Worm (Caenorhabditis elegans) whole organism, young adult: Measurements from ENCODE around the gene nol-10.
A peak's percentile ranks its signal among the peaks of the same experiment; 100 is the strongest.

ENCODE experiments used
- B0019.2 ChIP-seq: fragments of 200-800 bp; sonication (Bioruptor generic); conservative IDR thresholded peaks from 2 replicates; pipeline ENCODE4 v1.3.6; 2022; ENCODE audit warnings: missing genetic modification reagents, missing genetic modification characterization, missing compliant biosample characterization
- B0261.1 ChIP-seq: sonication (generic microtip); optimal IDR thresholded peaks from 2 replicates; lab custom pipeline; 2016; ENCODE audit warnings: mild to moderate bottlenecking, missing genetic modification characterization, moderate library complexity, missing compliant biosample characterization
- C06A6.2 ChIP-seq: fragments of 200-800 bp; sonication (Bioruptor generic); conservative IDR thresholded peaks from 2 replicates; pipeline ENCODE4 v1.3.6; 2022; ENCODE audit warnings: missing genetic modification characterization, missing compliant biosample characterization
- F23B12.7 ChIP-seq: sonication (generic microtip); optimal IDR thresholded peaks from 2 replicates; lab custom pipeline; 2017; ENCODE audit warnings: missing genetic modification characterization, mild to moderate bottlenecking, missing compliant biosample characterization, antibody characterized with exemption, moderate library complexity; ENCODE audit not compliant: insufficient read depth
- F52B5.7 ChIP-seq: sonication (generic microtip); optimal IDR thresholded peaks from 2 replicates; lab custom pipeline; 2016; ENCODE audit warnings: mild to moderate bottlenecking, missing genetic modification characterization, missing compliant biosample characterization
- Y53G8AR.9 ChIP-seq: fragments of 200-800 bp; sonication (Bioruptor generic); conservative IDR thresholded peaks from 2 replicates; pipeline ENCODE4 v1.3.6; 2022; ENCODE audit warnings: missing genetic modification reagents, missing genetic modification characterization, missing compliant biosample characterization
- Y67H2A.10 ChIP-seq: fragments of 200-800 bp; sonication (Bioruptor generic); conservative IDR thresholded peaks from 2 replicates; pipeline ENCODE4 v1.3.6; 2022; ENCODE audit warnings: missing genetic modification reagents, missing genetic modification characterization, missing compliant biosample characterization
- akir-1 ChIP-seq: fragments of 200-800 bp; sonication (Bioruptor generic); optimal IDR thresholded peaks from 2 replicates; lab custom pipeline; 2018; ENCODE audit warnings: mild to moderate bottlenecking, missing genetic modification characterization, moderate library complexity, missing compliant biosample characterization
- ama-1 ChIP-seq, 3 experiments: fragments of 150-350 bp in 1 of 3; sonication (generic microtip) in 2 of 3; optimal IDR thresholded peaks; 2 replicates each; lab custom pipeline; 2014 to 2018; ENCODE audit warnings: missing biosample characterization in 2 of 3, missing genetic modification characterization in 2 of 3, missing genetic modification reagents in 2 of 3
- athp-1 ChIP-seq: sonication (generic microtip); optimal IDR thresholded peaks from 2 replicates; lab custom pipeline; 2017; ENCODE audit warnings: mild to moderate bottlenecking, missing genetic modification characterization, missing compliant biosample characterization
- bed-2 ChIP-seq: fragments of 200-800 bp; sonication (Bioruptor generic); IDR thresholded peaks from 2 replicates; pipeline ENCODE4 v1.3.6; 2022; ENCODE audit warnings: missing genetic modification reagents, missing genetic modification characterization, missing compliant biosample characterization
- cebp-2 ChIP-seq: fragments of 200-800 bp; sonication (Bioruptor generic); IDR thresholded peaks from 2 replicates; pipeline ENCODE4 v1.3.6; 2022; ENCODE audit warnings: missing genetic modification characterization, missing compliant biosample characterization
- ceh-27 ChIP-seq: fragments of 200-800 bp; sonication (Bioruptor generic); optimal IDR thresholded peaks from 2 replicates; lab custom pipeline; 2018; ENCODE audit warnings: mild to moderate bottlenecking, missing genetic modification characterization, moderate library complexity, missing compliant biosample characterization
- ceh-79 ChIP-seq: sonication (generic microtip); optimal IDR thresholded peaks from 2 replicates; lab custom pipeline; 2017; ENCODE audit warnings: mild to moderate bottlenecking, missing genetic modification characterization, missing compliant biosample characterization
- die-1 ChIP-seq: sonication (generic microtip); optimal IDR thresholded peaks from 2 replicates; lab custom pipeline; 2016; ENCODE audit warnings: missing genotype, mild to moderate bottlenecking, missing genetic modification characterization, missing compliant biosample characterization
- ekl-4 ChIP-seq: fragments of 200-800 bp; sonication (Bioruptor generic); IDR thresholded peaks from 2 replicates; pipeline ENCODE4 v1.3.6; 2022; ENCODE audit warnings: missing genetic modification reagents, missing genetic modification characterization, missing compliant biosample characterization
- fkh-3 ChIP-seq: sonication (generic microtip); optimal IDR thresholded peaks from 2 replicates; lab custom pipeline; 2016; ENCODE audit warnings: mild to moderate bottlenecking, missing genetic modification characterization, missing compliant biosample characterization
- gei-17 ChIP-seq: fragments of 200-800 bp; sonication (Bioruptor generic); optimal IDR thresholded peaks from 2 replicates; lab custom pipeline; 2018; ENCODE audit warnings: mild to moderate bottlenecking, missing genetic modification characterization, missing compliant biosample characterization
- hlh-12 ChIP-seq: sonication (generic microtip); optimal IDR thresholded peaks from 2 replicates; lab custom pipeline; 2016; ENCODE audit warnings: missing genetic modification characterization, missing compliant biosample characterization
- hmg-1.2 ChIP-seq: fragments of 200-800 bp; sonication (Bioruptor generic); IDR thresholded peaks from 2 replicates; pipeline ENCODE4 v1.3.6; 2022; ENCODE audit warnings: missing genetic modification reagents, missing genetic modification characterization, missing compliant biosample characterization
- hmg-20 ChIP-seq: fragments of 200-800 bp; sonication (Bioruptor generic); IDR thresholded peaks from 2 replicates; pipeline ENCODE4 v1.3.6; 2022; ENCODE audit warnings: missing genetic modification reagents, missing genetic modification characterization, missing compliant biosample characterization
- let-526 ChIP-seq: fragments of 200-800 bp; sonication (Bioruptor generic); IDR thresholded peaks from 2 replicates; pipeline ENCODE4 v1.3.6; 2022; ENCODE audit warnings: missing genetic modification reagents, missing genetic modification characterization, missing compliant biosample characterization
- let-607 ChIP-seq, 2 experiments: fragments of 200-800 bp in 1 of 2; sonication (Bioruptor generic) in 1 of 2; sonication (generic microtip) in 1 of 2; optimal IDR thresholded peaks; 2 replicates each; lab custom pipeline; 2016 to 2018; ENCODE audit warnings: mild to moderate bottlenecking in 2 of 2, missing compliant biosample characterization in 2 of 2, missing genetic modification characterization in 2 of 2, moderate library complexity in 2 of 2, missing genotype in 1 of 2
- lin-35 ChIP-seq, 3 experiments: fragments of 150-350 bp in 2 of 3; sonication (generic microtip) in 1 of 3; optimal IDR thresholded peaks; 2 replicates each; lab custom pipeline; 2014 to 2018; ENCODE audit warnings: missing biosample characterization in 3 of 3, missing genetic modification characterization in 3 of 3, missing genetic modification reagents in 3 of 3
- lin-40 ChIP-seq: sonication (generic microtip); optimal IDR thresholded peaks from 2 replicates; lab custom pipeline; 2016; ENCODE audit warnings: missing genetic modification characterization, mild to moderate bottlenecking, missing compliant biosample characterization, missing genotype, missing genetic modification reagents
- madf-3 ChIP-seq: fragments of 200-800 bp; sonication (Bioruptor generic); IDR thresholded peaks from 2 replicates; pipeline ENCODE4 v1.3.6; 2022; ENCODE audit warnings: missing genetic modification reagents, missing genetic modification characterization, missing compliant biosample characterization
- mes-4 ChIP-seq: sonication (generic microtip); optimal IDR thresholded peaks from 2 replicates; lab custom pipeline; 2016; ENCODE audit warnings: missing genotype, missing genetic modification characterization, missing compliant biosample characterization
- nfyb-1 ChIP-seq: fragments of 200-800 bp; sonication (Bioruptor generic); IDR thresholded peaks from 2 replicates; pipeline ENCODE4 v1.3.6; 2022; ENCODE audit warnings: missing genetic modification reagents, missing genetic modification characterization, missing compliant biosample characterization
- pbrm-1 ChIP-seq: fragments of 200-800 bp; sonication (Bioruptor generic); IDR thresholded peaks from 2 replicates; pipeline ENCODE4 v1.3.6; 2022; ENCODE audit warnings: missing genetic modification reagents, missing genetic modification characterization, missing compliant biosample characterization
- snpc-1.1 ChIP-seq: sonication (generic microtip); optimal IDR thresholded peaks from 2 replicates; lab custom pipeline; 2017; ENCODE audit warnings: missing genetic modification characterization, mild to moderate bottlenecking, missing compliant biosample characterization, antibody characterized with exemption, moderate library complexity, missing genotype, missing genetic modification reagents; ENCODE audit not compliant: insufficient read depth
- snpc-4 ChIP-seq, 5 experiments: fragments of 150-350 bp in 1 of 5; sonication (generic microtip) in 4 of 5; optimal IDR thresholded peaks; 2 replicates each; lab custom pipeline; 2014 to 2018; ENCODE audit warnings: missing genetic modification characterization in 5 of 5, missing biosample characterization in 3 of 5, antibody characterized with exemption in 2 of 5, mild to moderate bottlenecking in 2 of 5, missing compliant biosample characterization in 2 of 5, missing genotype in 2 of 5, moderate library complexity in 2 of 5, missing genetic modification reagents in 1 of 5
- somi-1 ChIP-seq: fragments of 200-800 bp; sonication (Bioruptor generic); optimal IDR thresholded peaks from 2 replicates; lab custom pipeline; 2018; ENCODE audit warnings: mild to moderate bottlenecking, missing genetic modification characterization, missing compliant biosample characterization
- unc-130 ChIP-seq: sonication (generic microtip); optimal IDR thresholded peaks from 2 replicates; lab custom pipeline; 2016; ENCODE audit warnings: missing genetic modification reagents, missing genetic modification characterization, missing compliant biosample characterization
- unc-62 ChIP-seq: fragments of 150-350 bp; optimal IDR thresholded peaks from 2 replicates; lab custom pipeline; 2014; ENCODE audit warnings: missing biosample characterization, missing genetic modification reagents, missing genetic modification characterization
- xnd-1 ChIP-seq: sonication (generic microtip); optimal IDR thresholded peaks from 2 replicates; lab custom pipeline; 2016; ENCODE audit warnings: missing genotype, missing genetic modification reagents, missing genetic modification characterization, missing compliant biosample characterization
- zim-3 ChIP-seq: sonication (generic microtip); optimal IDR thresholded peaks from 2 replicates; lab custom pipeline; 2017; ENCODE audit warnings: mild to moderate bottlenecking, missing genetic modification characterization, moderate library complexity, missing compliant biosample characterization
- ztf-18 ChIP-seq: sonication (generic microtip); optimal IDR thresholded peaks from 2 replicates; lab custom pipeline; 2016; ENCODE audit warnings: missing genotype, mild to moderate bottlenecking, missing genetic modification characterization, missing compliant biosample characterization
- ztf-25 ChIP-seq: fragments of 200-800 bp; sonication (Bioruptor generic); IDR thresholded peaks from 2 replicates; pipeline ENCODE4 v1.3.6; 2022; ENCODE audit warnings: missing genetic modification reagents, missing genetic modification characterization, missing compliant biosample characterization

Gene nol-10

ce11 chrIV:7552958-7553553 is 27.3 kb upstream of the nol-10 start, which contains the start of gene dif-1 (continued):
- TF ChIP-seq Y53G8AR.9 (GFP tag; lab: Robert Waterston, UW) (0 out of 2 replicates have a peak, but pooled peaks have one; percentile 51), somi-1 (GFP tag; lab: Kevin White, UChicago) (peak; percentile 14)

- no peak for TF ChIP-seq snpc-1.1
- TF ChIP-seq B0261.1 (tag; lab: Kevin White, UChicago) = no peak
- TF ChIP-seq hmg-1.2 = peak; percentile 38; the same call in 1 of the 2 replicates
- TF ChIP-seq, all 124 proteins: peak for 1
Observed at ce11 chrIV:7554351-7554750, 26.0 kb upstream of the nol-10 start, which contains the start of gene F49E8.6. Gene F49E8.6, minus strand, starts transcription at chrIV:7554667.

ce11 chrIV:7556265-7556866 is 24.0 kb upstream of the nol-10 start, which contains the start of the genes F49E8.7, F49E8.8 and nprl-2:
Gene F49E8.7, minus strand, starts transcription at chrIV:7556365.
Gene F49E8.8, plus strand, starts transcription at chrIV:7556637.
Gene nprl-2, plus strand, starts transcription at chrIV:7556816.
- no peak for TF ChIP-seq athp-1 (tag; lab: Kevin White, UChicago)
- no peak for TF ChIP-seq B0261.1 (tag; lab: Kevin White, UChicago)
- no peak for TF ChIP-seq bed-2
- TF ChIP-seq Y67H2A.10 (GFP tag; lab: Robert Waterston, UW) = no peak
- TF ChIP-seq lin-35 (GFP tag; optimal IDR thresholded peaks at IDR 0.05; lab: Kevin White, UChicago) = no peak
- no peak for TF ChIP-seq ceh-27 (GFP tag; lab: Kevin White, UChicago)

ce11 chrIV:7558653-7559052 is 21.7 kb upstream of the nol-10 start:
- TF ChIP-seq athp-1 (tag; lab: Kevin White, UChicago) = no peak
- TF ChIP-seq let-607 (tag; optimal IDR thresholded peaks at IDR 0.05; lab: Kevin White, UChicago) = no peak
- no peak for TF ChIP-seq F23B12.7
- TF ChIP-seq zim-3 (tag; lab: Kevin White, UChicago) = no peak
- no peak for TF ChIP-seq let-526 (GFP tag; lab: Robert Waterston, UW)
- no peak for TF ChIP-seq xnd-1 (tag; lab: Kevin White, UChicago)
- TF ChIP-seq fkh-3 (tag; lab: Kevin White, UChicago) = no peak
- TF ChIP-seq snpc-4 (GFP tag; optimal IDR thresholded peaks at IDR 0.05; lab: Kevin White, UChicago) = peak; percentile 32
- peak in 1 of 4 experiments; percentile 1 for TF ChIP-seq snpc-4 (tag; optimal IDR thresholded peaks at IDR 0.05; lab: Kevin White, UChicago)
- 0 out of 2 replicates have a peak, but pooled peaks have one; percentile 26 for TF ChIP-seq ekl-4 (GFP tag; lab: Robert Waterston, UW)
- no peak for TF ChIP-seq ceh-79 (tag; lab: Kevin White, UChicago)
- no peak for TF ChIP-seq B0019.2
- TF ChIP-seq C06A6.2 (GFP tag; lab: Robert Waterston, UW) = no peak
- TF ChIP-seq hmg-20 (GFP tag; lab: Robert Waterston, UW) = no peak
- no peak for TF ChIP-seq lin-40
- no peak for TF ChIP-seq unc-130 (GFP tag; lab: Kevin White, UChicago)
- TF ChIP-seq ztf-25 (GFP tag; lab: Robert Waterston, UW) = 0 out of 2 replicates have a peak, but pooled peaks have one; percentile 32
- no peak for TF ChIP-seq gei-17 (GFP tag; lab: Kevin White, UChicago)
- no peak for TF ChIP-seq Y53G8AR.9 (GFP tag; lab: Robert Waterston, UW)
- 0 out of 2 replicates have a peak, but pooled peaks have one; percentile 5 for TF ChIP-seq madf-3
- TF ChIP-seq nfyb-1 (GFP tag; lab: Robert Waterston, UW) = no peak
- TF ChIP-seq cebp-2 (GFP tag; lab: Robert Waterston, UW) = no peak
- TF ChIP-seq ama-1 (optimal IDR thresholded peaks at IDR 0.05; lab: Kevin White, UChicago) = no peak
- peak in 1 of 2 experiments; percentile 22 for TF ChIP-seq ama-1 (GFP tag; optimal IDR thresholded peaks at IDR 0.05; lab: Kevin White, UChicago)
- no peak for TF ChIP-seq hlh-12 (tag; lab: Kevin White, UChicago)
- no peak for TF ChIP-seq hmg-1.2
- TF ChIP-seq die-1 (tag; lab: Kevin White, UChicago) = no peak
- no peak for TF ChIP-seq Y67H2A.10 (GFP tag; lab: Robert Waterston, UW)
- TF ChIP-seq mes-4 (tag; lab: Kevin White, UChicago) = peak; percentile 27
- TF ChIP-seq unc-62 (GFP tag; lab: Kevin White, UChicago) = no peak
- TF ChIP-seq F52B5.7 (tag; lab: Kevin White, UChicago) = no peak
- TF ChIP-seq akir-1 = no peak
- TF ChIP-seq ztf-18 = no peak
- no peak for TF ChIP-seq pbrm-1 (GFP tag; lab: Robert Waterston, UW)
